Worm (Caenorhabditis elegans): Measurements from ENCODE around the gene mrps-11.
A peak's percentile ranks its signal among the peaks of the same experiment; 100 is the strongest.

Gene mrps-11

DNA sequence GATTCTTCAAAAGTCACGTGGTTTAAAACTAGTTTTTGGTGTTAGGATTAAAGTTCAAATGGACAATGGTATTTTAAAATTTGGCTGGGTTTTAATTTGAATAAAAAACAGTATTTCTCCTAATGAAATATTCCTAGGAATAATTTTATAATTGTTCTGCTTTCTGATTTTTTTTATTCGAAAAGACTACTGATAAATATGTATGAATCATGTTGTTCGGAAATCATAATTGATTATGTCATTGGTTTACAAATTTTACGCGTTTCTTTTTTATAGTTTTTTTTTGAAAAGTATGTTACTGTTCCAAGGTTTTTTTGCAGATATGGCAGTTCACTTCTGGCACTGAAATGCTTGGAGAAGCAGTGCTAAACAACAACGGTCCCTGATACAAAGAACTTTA lies 26.1 kb downstream of the mrps-11 start, which contains the start of gene F28C1.3:
TSS of gene F28C1.3 (plus strand) at position 301 of the 400 bp plus-strand sequence.
- TF ChIP-seq lin-15B (tag; optimal IDR thresholded peaks at IDR 0.05) = no peak
- TF ChIP-seq mml-1 (tag; optimal IDR thresholded peaks at IDR 0.05) = no peak
- TF ChIP-seq pqm-1 (tag; optimal IDR thresholded peaks at IDR 0.05) = no peak
- no peak for TF ChIP-seq elt-3 (tag; optimal IDR thresholded peaks at IDR 0.05)
- TF ChIP-seq nhr-43 (tag; optimal IDR thresholded peaks at IDR 0.05; ENCODE audit: poor library complexity, severe bottlenecking) = no peak

ce11 chrV:12467755-12468154 lies 26.7 kb downstream of the mrps-11 start:
- no peak for TF ChIP-seq nhr-11 (tag; optimal IDR thresholded peaks at IDR 0.05)
- TF ChIP-seq pha-4 (tag; optimal IDR thresholded peaks at IDR 0.05) = peak; percentile 17
- peak; percentile 68 for TF ChIP-seq pqm-1 (tag; optimal IDR thresholded peaks at IDR 0.05)
- peak; percentile 93 for TF ChIP-seq elt-2 (tag; optimal IDR thresholded peaks at IDR 0.05)

DNA sequence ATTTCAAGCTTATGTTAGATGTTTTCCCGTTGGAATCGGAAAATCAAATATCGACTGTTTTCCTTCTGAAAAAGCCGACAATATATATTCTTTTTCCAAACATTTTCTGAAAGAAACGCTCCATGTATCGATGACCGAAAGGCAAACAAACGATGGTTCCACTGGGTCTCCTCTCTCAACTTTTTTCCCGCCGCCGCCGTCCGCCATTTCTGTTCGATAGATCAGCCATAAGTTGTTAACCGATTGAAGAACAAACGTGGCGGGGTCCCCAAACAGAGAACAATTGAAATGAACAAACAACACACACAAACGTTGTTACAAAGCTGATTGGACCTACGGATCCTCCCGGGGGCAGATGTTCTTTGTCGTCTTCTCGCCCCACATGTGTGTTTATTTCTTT lies 27.8 kb downstream of the mrps-11 start:
- TF ChIP-seq nhr-43 (tag; optimal IDR thresholded peaks at IDR 0.05; ENCODE audit: poor library complexity, severe bottlenecking) (no peak), pha-4 (tag; optimal IDR thresholded peaks at IDR 0.05) (peak; percentile 82), nhr-76 (tag; optimal IDR thresholded peaks at IDR 0.05) (no peak), fkh-10 (GFP tag; optimal IDR thresholded peaks at IDR 0.05) (no peak), ZK546.5 (tag; optimal IDR thresholded peaks at IDR 0.05) (no peak), lin-15B (tag; optimal IDR thresholded peaks at IDR 0.05) (no peak), tbx-2 (tag; optimal IDR thresholded peaks at IDR 0.05) (no peak), jun-1 (tag; optimal IDR thresholded peaks at IDR 0.05) (no peak)

DNA sequence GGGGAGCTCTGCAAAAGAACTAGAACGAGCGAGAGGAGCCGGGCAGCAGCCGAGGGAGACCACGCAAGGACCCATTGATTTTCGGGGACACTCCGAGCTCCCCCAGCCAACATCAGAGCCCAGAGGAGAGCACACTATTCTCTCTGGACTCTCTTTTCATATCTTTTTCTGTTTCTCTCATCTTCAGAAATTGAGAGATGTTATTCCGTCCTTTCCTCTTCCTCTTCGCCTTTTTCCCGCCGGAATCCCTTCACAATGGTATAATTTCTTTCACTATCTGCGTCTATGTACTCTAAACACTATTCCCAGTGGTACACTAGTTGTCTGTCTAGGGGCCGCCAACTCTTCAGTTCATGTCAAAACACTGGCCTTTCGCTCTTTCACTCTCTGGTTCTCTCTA lies 29.0 kb downstream of the mrps-11 start:
- TF ChIP-seq pha-4 (tag; optimal IDR thresholded peaks at IDR 0.05) (peak; percentile 57), mdl-1 (tag; optimal IDR thresholded peaks at IDR 0.05) (no peak), sea-2 (GFP tag; optimal IDR thresholded peaks at IDR 0.05) (no peak), jun-1 (tag; optimal IDR thresholded peaks at IDR 0.05) (peak; percentile 48), ceh-9 (tag; optimal IDR thresholded peaks at IDR 0.05) (no peak), nhr-43 (tag; optimal IDR thresholded peaks at IDR 0.05; ENCODE audit: poor library complexity, severe bottlenecking) (peak; percentile 49), snpc-4 (tag; optimal IDR thresholded peaks at IDR 0.05) (peak; percentile 75), unc-39 (tag; optimal IDR thresholded peaks at IDR 0.05) (no peak), nhr-12 (tag; optimal IDR thresholded peaks at IDR 0.05) (no peak), hmg-11 (tag; optimal IDR thresholded peaks at IDR 0.05) (peak; percentile 95), ceh-82 (tag; optimal IDR thresholded peaks at IDR 0.05) (peak; percentile 58), nhr-77 (tag; optimal IDR thresholded peaks at IDR 0.05) (no peak), lsy-12 (tag; optimal IDR thresholded peaks at IDR 0.05) (peak; percentile 69), ceh-28 (tag; optimal IDR thresholded peaks at IDR 0.05) (peak; percentile 72), R02D3.7 (tag; optimal IDR thresholded peaks at IDR 0.05) (peak; percentile 24), ama-1 (optimal IDR thresholded peaks at IDR 0.05) (peak; percentile 32), egl-5 (tag; optimal IDR thresholded peaks at IDR 0.05) (peak; percentile 83), elt-2 (tag; optimal IDR thresholded peaks at IDR 0.05) (no peak), fkh-10 (GFP tag; optimal IDR thresholded peaks at IDR 0.05) (peak; percentile 94), nhr-28 (tag; optimal IDR thresholded peaks at IDR 0.05) (no peak), nhr-23 (tag; optimal IDR thresholded peaks at IDR 0.05) (peak; percentile 82), elt-1 (tag; optimal IDR thresholded peaks at IDR 0.05) (peak; percentile 34), daf-12 (tag; optimal IDR thresholded peaks at IDR 0.05) (no peak), nfya-1 (tag; optimal IDR thresholded peaks at IDR 0.05; ENCODE audit: insufficient read depth) (peak; percentile 76), elt-3 (tag; optimal IDR thresholded peaks at IDR 0.05) (no peak), lin-15B (tag; optimal IDR thresholded peaks at IDR 0.05) (peak; percentile 61), egl-27 (tag; optimal IDR thresholded peaks at IDR 0.05) (no peak), nhr-11 (tag; optimal IDR thresholded peaks at IDR 0.05) (peak; percentile 26), lin-39 (tag; optimal IDR thresholded peaks at IDR 0.05) (peak; percentile 81), tbx-2 (tag; optimal IDR thresholded peaks at IDR 0.05) (peak; percentile 81), zag-1 (tag; optimal IDR thresholded peaks at IDR 0.05) (peak; percentile 41), nhr-25 (tag; optimal IDR thresholded peaks at IDR 0.05) (peak; percentile 41), mml-1 (tag; optimal IDR thresholded peaks at IDR 0.05) (no peak), ztf-4 (tag; optimal IDR thresholded peaks at IDR 0.05) (no peak), eor-1 (tag; optimal IDR thresholded peaks at IDR 0.05) (no peak)
